Worm (Caenorhabditis elegans) whole organism, mixed stage, embryonic: Measurements from ENCODE around the gene qns-1.

ENCODE experiments used
- ceh-83 ChIP-seq: fragments of 200-800 bp; sonication (Bioruptor generic); optimal IDR thresholded peaks from 2 replicates; lab custom pipeline; 2018; ENCODE audit warnings: mild to moderate bottlenecking, missing genetic modification characterization, missing compliant biosample characterization
- drap-1 ChIP-seq: fragments of 200-800 bp; sonication (Bioruptor generic); optimal IDR thresholded peaks from 3 replicates; lab custom pipeline; 2018; ENCODE audit warnings: mild to moderate bottlenecking, missing genetic modification characterization, missing compliant biosample characterization
- elt-1 ChIP-seq: sonication (generic microtip); optimal IDR thresholded peaks from 2 replicates; lab custom pipeline; 2017; ENCODE audit warnings: missing genetic modification characterization, mild to moderate bottlenecking, missing compliant biosample characterization, antibody characterized with exemption, moderate library complexity, borderline replicate concordance; ENCODE audit not compliant: insufficient read depth
- elt-3 ChIP-seq: fragments of 150-350 bp; optimal IDR thresholded peaks from 2 replicates; lab custom pipeline; 2014; ENCODE audit warnings: missing biosample characterization, missing genetic modification characterization
- mab-5 ChIP-seq: fragments of 150-350 bp; optimal IDR thresholded peaks from 2 replicates; lab custom pipeline; 2014; ENCODE audit warnings: missing biosample characterization, missing genetic modification characterization
- mep-1 ChIP-seq: fragments of 150-350 bp; optimal IDR thresholded peaks from 2 replicates; lab custom pipeline; 2017; ENCODE audit warnings: missing biosample characterization, missing genetic modification reagents, missing genetic modification characterization, inconsistent platforms
- nhr-12 ChIP-seq: fragments of 150-350 bp; optimal IDR thresholded peaks from 2 replicates; lab custom pipeline; 2014; ENCODE audit warnings: missing biosample characterization, missing genetic modification characterization
- nhr-237 ChIP-seq: fragments of 150-350 bp; optimal IDR thresholded peaks from 2 replicates; lab custom pipeline; 2014; ENCODE audit warnings: missing biosample characterization, missing genetic modification characterization
- nhr-28 ChIP-seq: fragments of 150-350 bp; optimal IDR thresholded peaks from 2 replicates; lab custom pipeline; 2014; ENCODE audit warnings: missing biosample characterization, missing genetic modification characterization
- nhr-76 ChIP-seq: sonication (generic microtip); optimal IDR thresholded peaks from 2 replicates; lab custom pipeline; 2017; ENCODE audit warnings: missing biosample characterization, missing genetic modification characterization
- snpc-4 ChIP-seq: fragments of 150-350 bp; optimal IDR thresholded peaks from 2 replicates; lab custom pipeline; 2014; ENCODE audit warnings: missing biosample characterization, missing genetic modification characterization
- tbx-8 ChIP-seq: fragments of 200-800 bp; sonication (Bioruptor generic); optimal IDR thresholded peaks from 2 replicates; lab custom pipeline; 2018; ENCODE audit warnings: mild to moderate bottlenecking, missing genetic modification characterization, moderate library complexity, missing compliant biosample characterization
- unc-39 ChIP-seq: fragments of 150-350 bp; optimal IDR thresholded peaks from 2 replicates; lab custom pipeline; 2014; ENCODE audit warnings: missing biosample characterization, missing genetic modification characterization
- unc-62 ChIP-seq: fragments of 150-350 bp; optimal IDR thresholded peaks from 2 replicates; lab custom pipeline; 2014; ENCODE audit warnings: missing biosample characterization, missing genetic modification reagents, missing genetic modification characterization

- TF ChIP-seq nhr-12 (tag; lab: Kevin White, UChicago) (no peak), nhr-237 (tag; lab: Kevin White, UChicago) (no peak), ceh-83 (GFP tag; lab: Kevin White, UChicago) (no peak), elt-3 (no peak), mab-5 (tag; lab: Kevin White, UChicago) (no peak), snpc-4 (tag; lab: Kevin White, UChicago) (no peak), drap-1 (GFP tag; lab: Kevin White, UChicago) (no peak), tbx-8 (GFP tag; lab: Kevin White, UChicago) (no peak), elt-1 (tag; lab: Kevin White, UChicago) (no peak), unc-39 (tag; lab: Kevin White, UChicago) (no peak), nhr-28 (tag; lab: Kevin White, UChicago) (no peak), mep-1 (no peak), nhr-76 (no peak), unc-62 (GFP tag; lab: Kevin White, UChicago) (no peak)
Measured at ce11 chrIV:10221187-10221586, 2.1 kb upstream of the qns-1 start, which contains the start of gene tram-1.
